Worm (Caenorhabditis elegans): ENCODE results near the gene tceb-3.

tceb-3 gene

DNA sequence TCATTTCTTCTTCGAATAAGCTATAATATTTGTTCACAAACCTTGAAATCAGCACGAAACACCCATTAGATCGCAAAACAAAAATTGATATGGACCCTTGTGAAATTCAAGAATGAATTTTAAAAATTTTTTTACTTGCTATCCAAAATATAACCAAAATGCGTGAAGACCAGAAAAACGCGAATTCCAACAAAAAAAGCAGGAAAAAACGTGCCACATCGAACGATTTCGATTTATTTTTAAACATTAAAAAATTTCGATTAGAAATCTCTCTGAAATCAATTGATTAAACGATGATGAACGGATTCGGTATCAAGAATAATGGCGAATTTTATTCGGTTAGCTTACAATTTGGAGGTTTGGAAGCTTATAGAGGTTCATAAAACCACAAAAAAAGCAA lies at the start of gene tceb-3, which contains the start of gene gskl-1:
TSS of gene tceb-3 (minus strand) at position 101 of the 400 bp plus-strand sequence.
TSS of gene gskl-1 (plus strand) at position 243 of the 400 bp plus-strand sequence.
- TF ChIP-seq sox-4 (tag; optimal IDR thresholded peaks at IDR 0.05) (no peak), ceh-82 (tag; optimal IDR thresholded peaks at IDR 0.05) (no peak), Y116A8C.19 (tag; optimal IDR thresholded peaks at IDR 0.05; ENCODE audit: borderline replicate concordance) (no peak), nhr-84 (tag; optimal IDR thresholded peaks at IDR 0.05) (no peak), dsc-1 (tag; optimal IDR thresholded peaks at IDR 0.05) (no peak), swsn-7 (tag; optimal IDR thresholded peaks at IDR 0.05) (no peak), aha-1 (tag; optimal IDR thresholded peaks at IDR 0.05) (no peak), nhr-28 (tag; optimal IDR thresholded peaks at IDR 0.05) (no peak), lin-13 (GFP tag; optimal IDR thresholded peaks at IDR 0.05) (no peak), snpc-4 (tag; optimal IDR thresholded peaks at IDR 0.05) (no peak), unc-30 (tag; optimal IDR thresholded peaks at IDR 0.05) (no peak), nhr-47 (tag; optimal IDR thresholded peaks at IDR 0.05) (no peak), tlp-1 (tag; optimal IDR thresholded peaks at IDR 0.05) (no peak)

DNA sequence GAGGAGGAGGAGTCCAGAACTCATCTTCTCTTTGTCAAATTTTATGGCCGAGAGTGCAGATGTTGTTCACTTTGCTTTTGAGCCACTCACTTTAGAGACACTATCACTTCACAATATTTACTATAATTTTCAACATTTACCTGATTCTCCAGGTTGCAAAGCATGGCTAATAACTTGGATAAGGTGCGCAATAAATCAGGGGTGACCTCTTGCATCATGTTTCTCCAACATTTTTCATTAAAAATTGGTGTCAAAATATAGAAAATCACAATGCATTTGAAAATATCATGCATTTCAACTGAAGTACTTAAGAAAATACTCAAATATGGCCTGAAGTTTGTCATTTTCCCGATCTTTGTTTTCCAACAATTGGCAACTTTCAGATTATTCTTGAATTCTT lies 48.4 kb upstream of the tceb-3 start:
- TF ChIP-seq aha-1 (tag; optimal IDR thresholded peaks at IDR 0.05) (no peak), pqm-1 (tag; optimal IDR thresholded peaks at IDR 0.05) (no peak), zip-4 (GFP tag; optimal IDR thresholded peaks at IDR 0.05) (no peak), snpc-4 (tag; optimal IDR thresholded peaks at IDR 0.05) (no peak), vab-15 (tag; optimal IDR thresholded peaks at IDR 0.05) (no peak), irx-1 (tag; optimal IDR thresholded peaks at IDR 0.05) (no peak), ztf-11 (tag; optimal IDR thresholded peaks at IDR 0.05) (no peak), nhr-19 (GFP tag; conservative IDR thresholded peaks at IDR 0.05) (no peak), unc-62 (GFP tag; optimal IDR thresholded peaks at IDR 0.05) (no peak), egl-13 (tag; optimal IDR thresholded peaks at IDR 0.05) (no peak)

DNA sequence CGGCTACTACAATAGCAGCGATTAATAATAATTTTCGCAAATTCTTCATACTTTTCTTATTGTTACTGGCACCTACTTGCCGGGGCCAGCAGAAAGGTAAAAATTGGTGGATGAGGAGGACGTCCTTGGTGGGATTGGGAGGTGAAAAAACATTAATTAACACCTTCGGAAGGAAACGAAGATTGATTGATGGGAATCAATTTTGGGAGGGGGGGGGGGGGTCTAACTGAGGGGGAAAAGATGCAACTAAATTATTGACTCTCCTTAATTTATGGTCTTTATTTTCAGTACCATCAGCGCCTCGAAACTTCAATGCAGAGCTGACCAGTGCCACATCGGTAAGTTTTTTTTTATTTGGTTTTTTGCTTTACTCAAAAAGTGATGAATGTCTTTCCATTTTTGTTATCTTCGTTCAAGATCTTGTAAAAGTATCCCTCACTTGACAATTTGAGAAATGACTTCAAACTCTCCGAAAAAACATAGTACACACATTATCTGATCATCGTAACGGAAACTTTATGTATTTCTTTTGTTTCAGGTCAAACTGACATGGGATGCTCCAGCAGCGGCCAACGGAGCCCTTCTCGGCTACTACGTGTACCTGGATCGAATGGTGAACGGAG lies 46.5 kb upstream of the tceb-3 start:
- no peak for TF ChIP-seq skn-1 (tag; optimal IDR thresholded peaks at IDR 0.05)
- TF ChIP-seq sup-37 (GFP tag; optimal IDR thresholded peaks at IDR 0.05): no peak
- peak; percentile 74 for TF ChIP-seq nhr-85 (tag)
- no peak for TF ChIP-seq ceh-63 (GFP tag; optimal IDR thresholded peaks at IDR 0.05)
- TF ChIP-seq unc-130 (tag; optimal IDR thresholded peaks at IDR 0.05): no peak
- TF ChIP-seq C16A3.4 (tag; optimal IDR thresholded peaks at IDR 0.05): no peak
- no peak for TF ChIP-seq isw-1 (GFP tag; IDR thresholded peaks at IDR 0.05)
- no peak for TF ChIP-seq dpl-1 (GFP tag; optimal IDR thresholded peaks at IDR 0.05)
- peak; percentile 29 for TF ChIP-seq lin-14 (GFP tag; optimal IDR thresholded peaks at IDR 0.05)

DNA sequence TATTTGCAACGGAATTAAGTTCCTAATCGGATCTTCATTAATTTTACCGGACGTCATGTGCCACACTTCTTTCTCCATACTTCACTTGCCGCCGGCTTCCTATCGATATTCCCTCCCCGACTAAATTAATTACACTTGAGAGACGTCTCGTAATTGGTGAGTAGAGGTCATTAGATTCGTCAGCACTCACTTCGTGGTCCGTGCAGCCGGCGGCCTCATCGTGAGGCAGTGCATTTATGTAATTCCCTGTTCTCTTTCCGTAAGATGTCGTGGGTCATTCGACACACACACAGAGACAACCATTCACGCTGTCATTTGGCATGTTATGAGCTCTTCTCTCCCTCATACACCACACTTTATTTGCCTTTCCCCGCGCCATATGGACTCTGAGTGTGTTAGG lies 43.4 kb upstream of the tceb-3 start:
- TF ChIP-seq nhr-11 (tag; optimal IDR thresholded peaks at IDR 0.05): no peak
- no peak for TF ChIP-seq elt-2 (tag; optimal IDR thresholded peaks at IDR 0.05)
- TF ChIP-seq hpl-2 (GFP tag; optimal IDR thresholded peaks at IDR 0.05): no peak
- no peak for TF ChIP-seq blmp-1 (tag; optimal IDR thresholded peaks at IDR 0.05)
- TF ChIP-seq mdl-1 (tag; optimal IDR thresholded peaks at IDR 0.05): no peak
- peak; percentile 5 for TF ChIP-seq nhr-71 (tag; optimal IDR thresholded peaks at IDR 0.05)
- no peak for TF ChIP-seq unc-30 (tag; optimal IDR thresholded peaks at IDR 0.05)
- TF ChIP-seq C16A3.4 (tag; optimal IDR thresholded peaks at IDR 0.05): no peak
- TF ChIP-seq lin-14 (GFP tag; optimal IDR thresholded peaks at IDR 0.05): peak; percentile 70
- TF ChIP-seq tbx-2 (tag; optimal IDR thresholded peaks at IDR 0.05): peak; percentile 21
- no peak for TF ChIP-seq elt-3 (tag; optimal IDR thresholded peaks at IDR 0.05)
- TF ChIP-seq zip-4 (GFP tag; optimal IDR thresholded peaks at IDR 0.05): no peak
- TF ChIP-seq lsy-2 (tag; optimal IDR thresholded peaks at IDR 0.05): peak in 1 of 2 experiments; percentile 8
- TF ChIP-seq Y116A8C.19 (tag; optimal IDR thresholded peaks at IDR 0.05; ENCODE audit: borderline replicate concordance): no peak
- peak; percentile 10 for TF ChIP-seq egl-13 (tag; optimal IDR thresholded peaks at IDR 0.05)
